Fruit fly (Drosophila melanogaster): ENCODE measurements around the gene Abl.

- no peak for TF ChIP-seq h (optimal IDR thresholded peaks at IDR 0.05)
- TF ChIP-seq Sin3A (optimal IDR thresholded peaks at IDR 0.05), result no peak
- TF ChIP-seq insv (optimal IDR thresholded peaks at IDR 0.05), result no peak
- no peak for TF ChIP-seq psq (optimal IDR thresholded peaks at IDR 0.05)
- no peak for TF ChIP-seq Myc (optimal IDR thresholded peaks at IDR 0.05)
- TF ChIP-seq ttk (optimal IDR thresholded peaks at IDR 0.05), result no peak
Measured at dm6 chr3L:16673367-16674014, 25.8 kb upstream of the Abl start, which contains the start of the genes zetaCOP and CG13032.
